Worm (Caenorhabditis elegans) whole organism, L2 larva: ENCODE measurements around the gene cyp-33E3.

Experiments used
- C34F6.9 ChIP-seq: fragments of 150-350 bp; optimal IDR thresholded peaks from 2 replicates; lab custom pipeline; 2014; ENCODE audit warnings: missing biosample characterization, missing genetic modification characterization
- F13H6.1 ChIP-seq: sonication (generic microtip); optimal IDR thresholded peaks from 2 replicates; lab custom pipeline; 2016; ENCODE audit warnings: missing genetic modification characterization, missing compliant biosample characterization
- Y55F3AM.14 ChIP-seq: fragments of 200-800 bp; sonication (Bioruptor generic); optimal IDR thresholded peaks from 2 replicates; lab custom pipeline; 2018; ENCODE audit warnings: mild to moderate bottlenecking, missing genetic modification characterization, missing compliant biosample characterization
- alr-1 ChIP-seq: fragments of 150-350 bp; optimal IDR thresholded peaks from 2 replicates; lab custom pipeline; 2014; ENCODE audit warnings: missing biosample characterization, missing genetic modification characterization
- blmp-1 ChIP-seq: sonication (generic microtip); optimal IDR thresholded peaks from 2 replicates; lab custom pipeline; 2017; ENCODE audit warnings: missing genetic modification characterization, mild to moderate bottlenecking, missing compliant biosample characterization, antibody characterized with exemption, moderate library complexity; ENCODE audit not compliant: insufficient read depth
- ceh-16 ChIP-seq: fragments of 150-350 bp; optimal IDR thresholded peaks from 2 replicates; lab custom pipeline; 2014; ENCODE audit warnings: missing biosample characterization, missing genetic modification characterization
- ceh-82 ChIP-seq: fragments of 150-350 bp; optimal IDR thresholded peaks from 2 replicates; lab custom pipeline; 2014; ENCODE audit warnings: missing biosample characterization, missing genetic modification characterization
- crh-2 ChIP-seq: sonication (generic microtip); optimal IDR thresholded peaks from 2 replicates; lab custom pipeline; 2017; ENCODE audit warnings: missing biosample characterization, missing genetic modification characterization
- egl-27 ChIP-seq: sonication (generic microtip); optimal IDR thresholded peaks from 3 replicates; lab custom pipeline; 2017; ENCODE audit warnings: missing biosample characterization, missing genetic modification reagents, missing genetic modification characterization
- elt-1 ChIP-seq: fragments of 150-350 bp; optimal IDR thresholded peaks from 2 replicates; lab custom pipeline; 2014; ENCODE audit warnings: missing biosample characterization, missing genetic modification characterization
- elt-3 ChIP-seq: sonication (generic microtip); optimal IDR thresholded peaks from 2 replicates; lab custom pipeline; 2017; ENCODE audit warnings: missing biosample characterization, missing genetic modification characterization
- fos-1 ChIP-seq: fragments of 150-350 bp; optimal IDR thresholded peaks from 2 replicates; lab custom pipeline; 2014; ENCODE audit warnings: missing biosample characterization, missing genetic modification characterization
- gmeb-1 ChIP-seq: fragments of 150-350 bp; optimal IDR thresholded peaks from 2 replicates; lab custom pipeline; 2014; ENCODE audit warnings: missing biosample characterization, missing genetic modification characterization
- lin-11 ChIP-seq: fragments of 150-350 bp; sonication (generic microtip); optimal IDR thresholded peaks from 2 replicates; lab custom pipeline; 2014; ENCODE audit warnings: missing biosample characterization, missing genetic modification characterization, inconsistent platforms, mixed read lengths
- lin-13 ChIP-seq: fragments of 150-350 bp; optimal IDR thresholded peaks from 2 replicates; lab custom pipeline; 2014; ENCODE audit warnings: missing biosample characterization, missing genetic modification reagents, missing genetic modification characterization
- lin-39 ChIP-seq: fragments of 150-350 bp; optimal IDR thresholded peaks from 2 replicates; lab custom pipeline; 2014; ENCODE audit warnings: missing biosample characterization, missing genetic modification reagents, missing genetic modification characterization
- lsy-2 ChIP-seq, 2 experiments: fragments of 150-350 bp in 1 of 2; sonication (generic microtip) in 1 of 2; optimal IDR thresholded peaks; 2 replicates each; lab custom pipeline; 2014 to 2017; ENCODE audit warnings: missing biosample characterization in 2 of 2, missing genetic modification characterization in 2 of 2
- mab-5 ChIP-seq: fragments of 150-350 bp; optimal IDR thresholded peaks from 2 replicates; lab custom pipeline; 2014; ENCODE audit warnings: missing biosample characterization, missing genetic modification characterization
- mbf-1 ChIP-seq: sonication (generic microtip); optimal IDR thresholded peaks from 2 replicates; lab custom pipeline; 2017; ENCODE audit warnings: missing biosample characterization, missing genetic modification characterization
- mdl-1 ChIP-seq, 2 experiments: fragments of 150-350 bp in 1 of 2; sonication (generic microtip) in 1 of 2; optimal IDR thresholded peaks; 2 replicates each; lab custom pipeline; 2017; ENCODE audit warnings: missing biosample characterization in 2 of 2, missing genetic modification characterization in 2 of 2
- nhr-10 ChIP-seq: sonication (generic microtip); optimal IDR thresholded peaks from 2 replicates; lab custom pipeline; 2017; ENCODE audit warnings: missing biosample characterization, missing genetic modification characterization
- nhr-11 ChIP-seq: fragments of 150-350 bp; optimal IDR thresholded peaks from 2 replicates; lab custom pipeline; 2014; ENCODE audit warnings: missing biosample characterization, missing genetic modification characterization
- nhr-12 ChIP-seq: fragments of 150-350 bp; optimal IDR thresholded peaks from 2 replicates; lab custom pipeline; 2014; ENCODE audit warnings: missing biosample characterization, missing genetic modification characterization
- nhr-129 ChIP-seq: fragments of 150-350 bp; optimal IDR thresholded peaks from 2 replicates; lab custom pipeline; 2014; ENCODE audit warnings: missing biosample characterization, missing genetic modification characterization
- nhr-21 ChIP-seq: fragments of 150-350 bp; optimal IDR thresholded peaks from 2 replicates; lab custom pipeline; 2014; ENCODE audit warnings: missing biosample characterization, missing genetic modification characterization
- nhr-23 ChIP-seq: fragments of 150-350 bp; optimal IDR thresholded peaks from 2 replicates; lab custom pipeline; 2014; ENCODE audit warnings: missing biosample characterization, missing genetic modification reagents, missing genetic modification characterization
- nhr-237 ChIP-seq: fragments of 150-350 bp; optimal IDR thresholded peaks from 2 replicates; lab custom pipeline; 2014; ENCODE audit warnings: missing biosample characterization, missing genetic modification characterization
- nhr-25 ChIP-seq: fragments of 150-350 bp; sonication (generic microtip); optimal IDR thresholded peaks from 3 replicates; lab custom pipeline; 2014; ENCODE audit warnings: missing biosample characterization, missing genetic modification characterization
- nhr-6 ChIP-seq: fragments of 150-350 bp; optimal IDR thresholded peaks from 2 replicates; lab custom pipeline; 2014; ENCODE audit warnings: missing biosample characterization, missing genetic modification characterization
- peb-1 ChIP-seq: fragments of 150-350 bp; optimal IDR thresholded peaks from 2 replicates; lab custom pipeline; 2014; ENCODE audit warnings: missing biosample characterization, missing genetic modification characterization
- sem-4 ChIP-seq: fragments of 150-350 bp; optimal IDR thresholded peaks from 2 replicates; lab custom pipeline; 2014; ENCODE audit warnings: missing biosample characterization, missing genetic modification reagents, missing genetic modification characterization
- sma-3 ChIP-seq: sonication (generic microtip); optimal IDR thresholded peaks from 2 replicates; lab custom pipeline; 2016; ENCODE audit warnings: missing genetic modification reagents, missing genetic modification characterization, missing compliant biosample characterization
- sma-9 ChIP-seq, 2 experiments: fragments of 150-350 bp in 1 of 2; sonication (generic microtip) in 1 of 2; optimal IDR thresholded peaks; 2 replicates each; lab custom pipeline; 2014 to 2016; ENCODE audit warnings: missing genetic modification characterization in 2 of 2, mild to moderate bottlenecking in 1 of 2, missing biosample characterization in 1 of 2, missing compliant biosample characterization in 1 of 2, missing genetic modification reagents in 1 of 2, moderate library complexity in 1 of 2
- snpc-4 ChIP-seq: fragments of 150-350 bp; optimal IDR thresholded peaks from 2 replicates; lab custom pipeline; 2014; ENCODE audit warnings: missing biosample characterization, missing genetic modification characterization
- unc-39 ChIP-seq: fragments of 150-350 bp; optimal IDR thresholded peaks from 2 replicates; lab custom pipeline; 2014; ENCODE audit warnings: missing biosample characterization, missing genetic modification characterization
- unc-55 ChIP-seq: fragments of 150-350 bp; sonication (generic microtip); optimal IDR thresholded peaks from 3 replicates; lab custom pipeline; 2014; ENCODE audit warnings: missing biosample characterization, missing genetic modification reagents, missing genetic modification characterization
- unc-62 ChIP-seq: fragments of 150-350 bp; optimal IDR thresholded peaks from 2 replicates; lab custom pipeline; 2014; ENCODE audit warnings: missing biosample characterization, missing genetic modification reagents, missing genetic modification characterization
- ztf-1 ChIP-seq: fragments of 200-800 bp; sonication (Bioruptor generic); conservative IDR thresholded peaks from 2 replicates; pipeline ENCODE4 v1.3.6; 2022; ENCODE audit warnings: missing genetic modification characterization, missing compliant biosample characterization
- ztf-11 ChIP-seq: sonication (generic microtip); optimal IDR thresholded peaks from 2 replicates; lab custom pipeline; 2017; ENCODE audit warnings: missing biosample characterization, missing genetic modification characterization
- ztf-4 ChIP-seq: fragments of 150-350 bp; optimal IDR thresholded peaks from 2 replicates; lab custom pipeline; 2014; ENCODE audit warnings: missing biosample characterization, missing genetic modification characterization

The cyp-33E3 gene

ce11 chrIV:8618698-8619097 lies 3.9 kb downstream of the cyp-33E3 start, which contains the start of gene F42A9.8:
F42A9.8 (minus strand) TSS chrIV:8618785.
- TF ChIP-seq lsy-2 (tag; optimal IDR thresholded peaks at IDR 0.05; lab: Kevin White, UChicago) (peak in 1 of 2 experiments; percentile 35), ztf-1 (GFP tag; lab: Robert Waterston, UW) (no peak), C34F6.9 (tag; lab: Kevin White, UChicago) (peak; percentile 51), nhr-129 (tag; lab: Kevin White, UChicago) (no peak), unc-55 (GFP tag; lab: Kevin White, UChicago) (peak; percentile 46)

ce11 chrIV:8620102-8620733 lies 5.4 kb downstream of the cyp-33E3 start, which contains the start of gene lin-49:
lin-49 (plus strand) TSS chrIV:8620683.
- TF ChIP-seq nhr-129 (tag; lab: Kevin White, UChicago) = peak; percentile 89
- TF ChIP-seq ceh-82 = no peak
- TF ChIP-seq alr-1 (tag; lab: Kevin White, UChicago) = no peak
- TF ChIP-seq blmp-1 (tag; lab: Kevin White, UChicago) = peak; percentile 78
- peak; percentile 26 for TF ChIP-seq sma-3
- TF ChIP-seq sma-9 (GFP tag; optimal IDR thresholded peaks at IDR 0.05; lab: Kevin White, UChicago) = peak; percentile 81
- no peak for TF ChIP-seq sma-9 (tag; optimal IDR thresholded peaks at IDR 0.05; lab: Kevin White, UChicago)
- TF ChIP-seq unc-55 (GFP tag; lab: Kevin White, UChicago) = peak; percentile 79
- TF ChIP-seq lin-13 (GFP tag; lab: Kevin White, UChicago) = peak; percentile 57
- peak; percentile 44 for TF ChIP-seq sem-4 (tag; lab: Kevin White, UChicago)
- peak in 1 of 2 experiments; percentile 78 for TF ChIP-seq lsy-2 (tag; optimal IDR thresholded peaks at IDR 0.05; lab: Kevin White, UChicago)
- peak; percentile 90 for TF ChIP-seq fos-1 (tag; lab: Kevin White, UChicago)
- no peak for TF ChIP-seq elt-1 (tag; lab: Kevin White, UChicago)
- TF ChIP-seq mab-5 = peak; percentile 12
- TF ChIP-seq nhr-25 (tag; lab: Kevin White, UChicago) = peak; percentile 74
- peak; percentile 84 for TF ChIP-seq crh-2 (tag; lab: Kevin White, UChicago)
- TF ChIP-seq nhr-21 (tag; lab: Kevin White, UChicago) = peak; percentile 60
- peak; percentile 33 for TF ChIP-seq egl-27 (tag; lab: Kevin White, UChicago)
- no peak for TF ChIP-seq ztf-4
- TF ChIP-seq gmeb-1 (tag; lab: Kevin White, UChicago) = peak; percentile 15
- peak; percentile 65 for TF ChIP-seq nhr-6
- peak; percentile 71 for TF ChIP-seq F13H6.1
- peak; percentile 90 for TF ChIP-seq C34F6.9 (tag; lab: Kevin White, UChicago)
- TF ChIP-seq nhr-10 (tag; lab: Kevin White, UChicago) = no peak
- TF ChIP-seq, all 48 proteins: peak for 18

- TF ChIP-seq sem-4 (tag; lab: Kevin White, UChicago) (no peak), peb-1 (tag; lab: Kevin White, UChicago) (no peak), lin-39 (no peak), egl-27 (tag; lab: Kevin White, UChicago) (no peak), nhr-25 (tag; lab: Kevin White, UChicago) (no peak)
These were observed 10.9 kb downstream of the cyp-33E3 start for ce11 chrIV:8625730-8626129.

- TF ChIP-seq nhr-11 = no peak
- no peak for TF ChIP-seq lin-11
- peak; percentile 7 for TF ChIP-seq C34F6.9 (tag; lab: Kevin White, UChicago)
These were observed 11.5 kb downstream of the cyp-33E3 start for ce11 chrIV:8626294-8626693.

- TF ChIP-seq gmeb-1 (tag; lab: Kevin White, UChicago) (no peak), Y55F3AM.14 (no peak), mbf-1 (tag; lab: Kevin White, UChicago) (no peak), sma-3 (peak; percentile 55), elt-3 (tag; lab: Kevin White, UChicago) (no peak), nhr-237 (no peak), ztf-1 (GFP tag; lab: Robert Waterston, UW) (no peak), nhr-25 (tag; lab: Kevin White, UChicago) (peak; percentile 50), blmp-1 (tag; lab: Kevin White, UChicago) (peak; percentile 53), snpc-4 (no peak), elt-1 (tag; lab: Kevin White, UChicago) (no peak), lsy-2 (tag; optimal IDR thresholded peaks at IDR 0.05; lab: Kevin White, UChicago) (peak in 1 of 2 experiments; percentile 1), nhr-10 (tag; lab: Kevin White, UChicago) (no peak), ztf-4 (no peak), unc-62 (no peak), unc-55 (GFP tag; lab: Kevin White, UChicago) (no peak), unc-39 (no peak), ceh-16 (tag; lab: Kevin White, UChicago) (no peak), ztf-11 (tag; lab: Kevin White, UChicago) (no peak), lin-11 (no peak), sem-4 (tag; lab: Kevin White, UChicago) (peak; percentile 19), nhr-12 (no peak), nhr-21 (tag; lab: Kevin White, UChicago) (no peak), sma-9 (GFP tag; optimal IDR thresholded peaks at IDR 0.05; lab: Kevin White, UChicago) (peak; percentile 4), sma-9 (tag; optimal IDR thresholded peaks at IDR 0.05; lab: Kevin White, UChicago) (no peak), lin-13 (GFP tag; lab: Kevin White, UChicago) (no peak), fos-1 (tag; lab: Kevin White, UChicago) (peak; percentile 57), mdl-1 (tag; optimal IDR thresholded peaks at IDR 0.05; lab: Kevin White, UChicago) (no peak), nhr-23 (no peak), crh-2 (tag; lab: Kevin White, UChicago) (no peak), alr-1 (tag; lab: Kevin White, UChicago) (no peak)
These were observed 12.5 kb downstream of the cyp-33E3 start, which contains the start of gene F42A9.11 for ce11 chrIV:8627328-8627727. F42A9.11 (plus strand) TSS chrIV:8627637.
